Fruit fly (Drosophila melanogaster): ENCODE results near the gene Pop1.

Pop1 gene

DNA sequence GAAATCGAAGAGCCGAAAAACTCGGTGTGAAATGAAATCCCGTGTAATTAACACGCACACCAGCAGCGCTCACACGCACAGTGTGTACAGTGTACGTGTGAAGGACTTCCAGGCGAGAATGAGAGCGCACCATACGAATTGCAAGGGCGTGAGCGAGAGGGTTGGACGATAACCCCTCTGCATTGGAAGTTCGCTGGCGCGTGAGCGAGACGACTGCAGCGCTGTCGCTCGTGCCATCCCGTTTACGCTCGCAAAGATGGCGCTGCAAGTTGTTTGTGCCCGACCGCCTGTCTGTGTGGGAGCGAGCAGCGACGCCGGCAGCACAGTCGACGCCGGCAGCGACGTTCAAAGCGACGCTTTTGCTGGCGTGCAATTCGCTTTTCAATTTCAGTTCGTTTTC is 28.6 kb upstream of the Pop1 start, which contains the start of gene Vsx1 (continued):
- TF ChIP-seq Eip74EF (GFP tag; optimal IDR thresholded peaks at IDR 0.05): no peak
- TF ChIP-seq CG18011 (GFP tag; optimal IDR thresholded peaks at IDR 0.05): no peak
- no peak for TF ChIP-seq nerfin-1 (tag; optimal IDR thresholded peaks at IDR 0.05)
- no peak for TF ChIP-seq Vsx1 (GFP tag; optimal IDR thresholded peaks at IDR 0.05)
- TF ChIP-seq en (GFP tag; optimal IDR thresholded peaks at IDR 0.05): no peak
- peak; percentile 55; the same call in 1 of the 3 replicates for TF ChIP-seq sr (GFP tag; IDR thresholded peaks at IDR 0.05)
- no peak for TF ChIP-seq pzg (GFP tag; optimal IDR thresholded peaks at IDR 0.05)
- TF ChIP-seq dimm (GFP tag; IDR thresholded peaks at IDR 0.05): no peak
- no peak for TF ChIP-seq CG17328 (GFP tag; IDR thresholded peaks at IDR 0.05)
- no peak for TF ChIP-seq CG17802 (tag; optimal IDR thresholded peaks at IDR 0.05)
- no peak for TF ChIP-seq ara (GFP tag; IDR thresholded peaks at IDR 0.05)
- no peak for TF ChIP-seq corto (GFP tag; optimal IDR thresholded peaks at IDR 0.05)
- no peak for TF ChIP-seq MTF-1 (GFP tag; optimal IDR thresholded peaks at IDR 0.05; ENCODE audit: borderline replicate concordance)
- TF ChIP-seq kni (GFP tag; optimal IDR thresholded peaks at IDR 0.05): no peak
- TF ChIP-seq CG16863 (GFP tag; optimal IDR thresholded peaks at IDR 0.05): no peak
- no peak for TF ChIP-seq trem (tag; optimal IDR thresholded peaks at IDR 0.05)
- TF ChIP-seq Nf-YA (GFP tag; IDR thresholded peaks at IDR 0.05): peak; percentile 65
- no peak for TF ChIP-seq ase (GFP tag; IDR thresholded peaks at IDR 0.05)
- no peak for TF ChIP-seq CG12104 (GFP tag; optimal IDR thresholded peaks at IDR 0.05)
- no peak for TF ChIP-seq cas (GFP tag; IDR thresholded peaks at IDR 0.05)
- no peak for TF ChIP-seq Lpt (GFP tag; optimal IDR thresholded peaks at IDR 0.05)
- no peak for TF ChIP-seq CG11560 (tag; IDR thresholded peaks at IDR 0.05)
- no peak for TF ChIP-seq CG12299 (tag; optimal IDR thresholded peaks at IDR 0.05)
- no peak for TF ChIP-seq CrebB (tag; optimal IDR thresholded peaks at IDR 0.05)
- TF ChIP-seq fd96Cb (tag; optimal IDR thresholded peaks at IDR 0.05): no peak
- TF ChIP-seq CG2712 (tag; optimal IDR thresholded peaks at IDR 0.05): no peak
- no peak for TF ChIP-seq CG15073 (GFP tag; optimal IDR thresholded peaks at IDR 0.05)
- no peak for TF ChIP-seq CG9876 (GFP tag; optimal IDR thresholded peaks at IDR 0.05)
- TF ChIP-seq Gug (GFP tag; IDR thresholded peaks at IDR 0.05): no peak
- no peak for TF ChIP-seq pho (GFP tag; optimal IDR thresholded peaks at IDR 0.05)
- no peak for TF ChIP-seq CG2129 (GFP tag; IDR thresholded peaks at IDR 0.05; ENCODE audit: partially characterized antibody)
- TF ChIP-seq Ravus (GFP tag; IDR thresholded peaks at IDR 0.05): no peak
- no peak for TF ChIP-seq CG15514 (GFP tag; optimal IDR thresholded peaks at IDR 0.05)
- TF ChIP-seq CG1602 (GFP tag; optimal IDR thresholded peaks at IDR 0.05): no peak
- no peak for TF ChIP-seq az2 (GFP tag; optimal IDR thresholded peaks at IDR 0.05)
- TF ChIP-seq Fer1 (GFP tag; optimal IDR thresholded peaks at IDR 0.05): no peak
- no peak for TF ChIP-seq CG8944 (GFP tag; optimal IDR thresholded peaks at IDR 0.05)
- TF ChIP-seq ems (GFP tag; optimal IDR thresholded peaks at IDR 0.05): no peak
- TF ChIP-seq insv (GFP tag; optimal IDR thresholded peaks at IDR 0.05): no peak
- no peak for TF ChIP-seq CG7556 (GFP tag; optimal IDR thresholded peaks at IDR 0.05)
- TF ChIP-seq CG4282 (GFP tag; optimal IDR thresholded peaks at IDR 0.05): no peak
- no peak for TF ChIP-seq tio (GFP tag; optimal IDR thresholded peaks at IDR 0.05)
- no peak for TF ChIP-seq zf30C (GFP tag; optimal IDR thresholded peaks at IDR 0.05)
- TF ChIP-seq CG13296 (GFP tag; optimal IDR thresholded peaks at IDR 0.05): no peak
- no peak for TF ChIP-seq CG32532 (GFP tag; IDR thresholded peaks at IDR 0.05)
- no peak for TF ChIP-seq da (GFP tag; optimal IDR thresholded peaks at IDR 0.05)
- no peak for TF ChIP-seq dmrt99B (tag; optimal IDR thresholded peaks at IDR 0.05)
- TF ChIP-seq CG12659 (GFP tag; optimal IDR thresholded peaks at IDR 0.05): no peak
- no peak for TF ChIP-seq lbe (GFP tag; optimal IDR thresholded peaks at IDR 0.05)
- no peak for TF ChIP-seq tna (GFP tag; IDR thresholded peaks at IDR 0.05; ENCODE audit: partially characterized antibody)
- no peak for TF ChIP-seq nom (GFP tag; optimal IDR thresholded peaks at IDR 0.05)
- no peak for TF ChIP-seq fd3F (GFP tag; optimal IDR thresholded peaks at IDR 0.05)
